Worm (Caenorhabditis elegans): ENCODE data around the gene cpr-5.

cpr-5 gene

DNA sequence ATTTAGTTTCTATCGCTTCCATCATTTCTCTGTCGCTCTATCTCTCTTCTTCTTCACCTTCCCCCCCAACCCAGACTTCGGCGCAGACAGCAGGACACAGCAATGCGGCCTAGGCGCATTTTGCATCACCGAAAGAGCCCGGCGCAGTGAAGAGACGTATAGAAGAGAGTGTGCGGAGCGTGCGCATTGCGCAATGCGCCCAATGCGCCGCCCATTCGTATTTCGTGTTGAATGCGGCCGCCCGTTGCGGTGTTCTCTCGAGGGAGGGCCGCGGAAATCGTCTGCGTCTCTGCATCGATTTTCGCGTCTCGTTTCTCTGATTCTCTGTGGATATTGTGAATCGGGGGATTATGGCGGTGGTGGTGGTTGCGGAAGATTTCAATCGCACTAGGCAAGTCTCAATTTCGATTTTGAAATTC lies 17.5 kb upstream of the cpr-5 start:
- TF ChIP-seq nhr-47 (tag; optimal IDR thresholded peaks at IDR 0.05) (peak; percentile 100), pax-3 (tag; optimal IDR thresholded peaks at IDR 0.05) (peak; percentile 99), vab-15 (tag; optimal IDR thresholded peaks at IDR 0.05) (no peak), isw-1 (GFP tag; IDR thresholded peaks at IDR 0.05) (peak; percentile 97), lsy-2 (tag; optimal IDR thresholded peaks at IDR 0.05) (peak; percentile 93), fkh-4 (tag; optimal IDR thresholded peaks at IDR 0.05; ENCODE audit: borderline replicate concordance) (peak; percentile 84), alr-1 (tag; optimal IDR thresholded peaks at IDR 0.05; ENCODE audit: borderline replicate concordance) (no peak), ceh-82 (tag; optimal IDR thresholded peaks at IDR 0.05) (peak; percentile 96 to 98 (median 98)), fkh-10 (GFP tag; optimal IDR thresholded peaks at IDR 0.05) (peak; percentile 99), hlh-17 (GFP tag; optimal IDR thresholded peaks at IDR 0.05; ENCODE audit: borderline replicate concordance) (peak; percentile 77), rnt-1 (tag; optimal IDR thresholded peaks at IDR 0.05) (peak; percentile 95), xbp-1 (tag; optimal IDR thresholded peaks at IDR 0.05) (peak; percentile 98), Y116A8C.19 (tag; optimal IDR thresholded peaks at IDR 0.05; ENCODE audit: borderline replicate concordance) (peak; percentile 74), ceh-63 (GFP tag; optimal IDR thresholded peaks at IDR 0.05) (no peak), unc-98 (GFP tag; IDR thresholded peaks at IDR 0.05) (peak; percentile 93), nhr-12 (tag; optimal IDR thresholded peaks at IDR 0.05) (peak; percentile 55), F16B12.6 (tag; optimal IDR thresholded peaks at IDR 0.05) (peak; percentile 56), nhr-90 (tag; optimal IDR thresholded peaks at IDR 0.05; ENCODE audit: poor library complexity) (peak; percentile 99), lin-15B (tag; optimal IDR thresholded peaks at IDR 0.05) (peak; percentile 87), egl-27 (tag; optimal IDR thresholded peaks at IDR 0.05) (peak; percentile 69 to 91), tbx-2 (tag; optimal IDR thresholded peaks at IDR 0.05) (peak; percentile 100), ztf-11 (tag; optimal IDR thresholded peaks at IDR 0.05) (peak in 1 of 2 experiments; percentile 99), nhr-20 (tag; optimal IDR thresholded peaks at IDR 0.05) (peak; percentile 99), sox-4 (tag; optimal IDR thresholded peaks at IDR 0.05) (peak; percentile 100), grh-1 (GFP tag; IDR thresholded peaks at IDR 0.05) (peak; percentile 92), efl-3 (GFP tag; optimal IDR thresholded peaks at IDR 0.05) (peak; percentile 82), ama-1 (optimal IDR thresholded peaks at IDR 0.05) (no peak), nhr-28 (tag; optimal IDR thresholded peaks at IDR 0.05) (no peak), snu-23 (GFP tag; optimal IDR thresholded peaks at IDR 0.05) (peak; percentile 99), zip-4 (GFP tag; optimal IDR thresholded peaks at IDR 0.05) (peak; percentile 96), nhr-237 (tag; optimal IDR thresholded peaks at IDR 0.05) (peak; percentile 95), ceh-8 (GFP tag; optimal IDR thresholded peaks at IDR 0.05) (peak; percentile 98), mep-1 (tag; optimal IDR thresholded peaks at IDR 0.05) (peak; percentile 97), ceh-88 (GFP tag; IDR thresholded peaks at IDR 0.05) (peak; percentile 94), irx-1 (tag; optimal IDR thresholded peaks at IDR 0.05) (peak; percentile 97), lin-13 (GFP tag; optimal IDR thresholded peaks at IDR 0.05) (peak; percentile 98), nhr-77 (tag; optimal IDR thresholded peaks at IDR 0.05) (peak; percentile 97), nhr-85 (tag) (peak; percentile 97), elt-3 (tag; optimal IDR thresholded peaks at IDR 0.05) (peak in 4 of 6 experiments; percentile 27 to 94 (median 79)), pag-3 (tag; optimal IDR thresholded peaks at IDR 0.05; ENCODE audit: borderline replicate concordance, insufficient read depth) (peak; percentile 11), unc-62 (GFP tag; optimal IDR thresholded peaks at IDR 0.05) (peak; percentile 70), ets-5 (GFP tag; IDR thresholded peaks at IDR 0.05) (peak; percentile 97; the same call in 1 of the 2 replicates), lir-3 (tag; optimal IDR thresholded peaks at IDR 0.05; ENCODE audit: poor library complexity) (peak; percentile 88), C34B4.2 (tag; optimal IDR thresholded peaks at IDR 0.05) (peak; percentile 100), hpl-2 (GFP tag; optimal IDR thresholded peaks at IDR 0.05) (peak; percentile 79), nhr-19 (GFP tag; conservative IDR thresholded peaks at IDR 0.05) (peak; percentile 99), lin-35 (GFP tag; optimal IDR thresholded peaks at IDR 0.05) (peak; percentile 80 to 84), sup-37 (GFP tag; optimal IDR thresholded peaks at IDR 0.05) (peak; percentile 99), C04F5.9 (tag; optimal IDR thresholded peaks at IDR 0.05) (peak; percentile 77), fkh-8 (tag; optimal IDR thresholded peaks at IDR 0.05) (peak; percentile 100), pqm-1 (tag; optimal IDR thresholded peaks at IDR 0.05) (peak; percentile 53)

Data from whole organism, L1 larva.